Worm (Caenorhabditis elegans): ENCODE data around the gene R102.3.
"Not testable (repeated sequence)": the region's sequence is repeated elsewhere in the genome, so short reads cannot be mapped to it uniquely, and the experiment has no call there.

ce11 chrIV:10654047-10654446, 35.3 kb upstream of the R102.3 start, which contains the start of gene glb-19:
- TF ChIP-seq nfya-1 (tag; optimal IDR thresholded peaks at IDR 0.05); zip-5 (tag; optimal IDR thresholded peaks at IDR 0.05); madf-2 (tag; optimal IDR thresholded peaks at IDR 0.05); ceh-14 (tag; optimal IDR thresholded peaks at IDR 0.05); K09A11.1 (tag; optimal IDR thresholded peaks at IDR 0.05; ENCODE audit: insufficient read depth); ceh-6 (GFP tag; optimal IDR thresholded peaks at IDR 0.05); K02D7.2 (tag; optimal IDR thresholded peaks at IDR 0.05); C38D4.7 (GFP tag; optimal IDR thresholded peaks at IDR 0.05); ref-2 (tag; optimal IDR thresholded peaks at IDR 0.05): not testable (repeated sequence)

All from whole organism, late embryonic.